Worm (Caenorhabditis elegans): ENCODE data around the gene K12D12.5.
A peak's percentile ranks its signal among the peaks of the same experiment; 100 is the strongest.

Gene K12D12.5

ce11 chrII:11888150-11888549 is 27.3 kb downstream of the K12D12.5 start:
- TF ChIP-seq ceh-16 (tag; optimal IDR thresholded peaks at IDR 0.05) (peak; percentile 35), elt-1 (tag; optimal IDR thresholded peaks at IDR 0.05) (peak; percentile 48), nhr-25 (tag; optimal IDR thresholded peaks at IDR 0.05) (no peak)

ce11 chrII:11889420-11890075 is 28.7 kb downstream of the K12D12.5 start:
- TF ChIP-seq ztf-1 (GFP tag; conservative IDR thresholded peaks at IDR 0.05) (no peak), mab-5 (tag; optimal IDR thresholded peaks at IDR 0.05) (no peak), nhr-25 (tag; optimal IDR thresholded peaks at IDR 0.05) (peak; percentile 42), nhr-77 (tag; optimal IDR thresholded peaks at IDR 0.05) (no peak), sma-3 (GFP tag; optimal IDR thresholded peaks at IDR 0.05) (peak; percentile 25), C34F6.9 (tag; optimal IDR thresholded peaks at IDR 0.05) (no peak), crh-2 (tag; optimal IDR thresholded peaks at IDR 0.05) (no peak)

DNA sequence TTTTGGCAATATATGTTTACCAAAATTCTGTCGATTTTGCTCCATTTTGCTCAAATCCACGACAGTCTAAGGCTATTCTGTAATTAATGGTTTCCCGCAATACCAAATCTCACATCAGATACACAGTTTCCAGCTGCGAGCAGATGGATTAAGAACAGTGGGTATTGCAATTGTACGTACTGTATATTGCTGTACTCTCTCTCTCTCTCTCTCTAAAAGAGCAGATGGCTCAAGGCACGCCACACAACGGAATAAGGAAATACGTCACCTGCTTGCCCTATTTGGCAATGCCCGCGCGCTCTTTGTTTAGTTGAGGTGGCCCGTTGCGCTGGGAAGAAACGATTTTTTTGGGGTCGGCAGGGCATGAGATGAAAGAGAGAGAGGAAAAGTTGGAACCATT is 29.8 kb downstream of the K12D12.5 start:
- TF ChIP-seq skn-1 (tag; optimal IDR thresholded peaks at IDR 0.05), result no peak
- no peak for TF ChIP-seq C34F6.9 (tag; optimal IDR thresholded peaks at IDR 0.05)
- no peak for TF ChIP-seq mdl-1 (tag; optimal IDR thresholded peaks at IDR 0.05)
- TF ChIP-seq Y55F3AM.14 (GFP tag; optimal IDR thresholded peaks at IDR 0.05), result no peak
- TF ChIP-seq ama-1 (optimal IDR thresholded peaks at IDR 0.05), result no peak
- TF ChIP-seq ztf-4 (tag; optimal IDR thresholded peaks at IDR 0.05), result no peak
- no peak for TF ChIP-seq crh-2 (tag; optimal IDR thresholded peaks at IDR 0.05)
- TF ChIP-seq peb-1 (tag; optimal IDR thresholded peaks at IDR 0.05), result no peak
- no peak for TF ChIP-seq ZK546.5 (tag; optimal IDR thresholded peaks at IDR 0.05)
- no peak for TF ChIP-seq nhr-25 (tag; optimal IDR thresholded peaks at IDR 0.05)
- no peak for TF ChIP-seq mab-5 (tag; optimal IDR thresholded peaks at IDR 0.05)
- TF ChIP-seq fos-1 (tag; optimal IDR thresholded peaks at IDR 0.05), result no peak
- TF ChIP-seq ztf-11 (tag; optimal IDR thresholded peaks at IDR 0.05), result no peak

DNA sequence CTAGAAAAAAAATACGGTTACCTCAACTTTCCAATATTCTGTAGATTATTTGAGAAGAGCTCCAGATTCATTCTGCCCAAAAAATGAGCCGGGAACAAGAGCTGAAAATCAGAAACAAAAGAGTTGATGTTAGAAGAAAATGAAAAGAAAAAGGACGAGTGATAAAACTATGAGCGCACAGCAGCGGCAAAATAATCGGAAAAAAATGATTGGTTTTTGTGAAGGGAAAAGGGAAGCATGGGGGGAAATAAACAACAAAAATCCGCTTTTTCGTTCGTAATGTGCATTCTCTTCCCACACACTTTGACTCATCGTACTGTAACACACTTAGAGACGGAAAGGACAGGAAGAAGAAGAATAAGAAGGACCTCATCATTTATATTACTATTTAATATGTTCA is 32.5 kb downstream of the K12D12.5 start, which contains the start of gene ZK930.2:
TSS of gene ZK930.2 (minus strand) at position 101 of the 400 bp plus-strand sequence.
- no peak for TF ChIP-seq mdl-1 (tag; optimal IDR thresholded peaks at IDR 0.05)

- TF ChIP-seq elt-3 (tag; optimal IDR thresholded peaks at IDR 0.05), result no peak
- TF ChIP-seq lin-13 (GFP tag; optimal IDR thresholded peaks at IDR 0.05), result no peak
- TF ChIP-seq lsy-2 (tag; optimal IDR thresholded peaks at IDR 0.05), result no peak
- TF ChIP-seq elt-1 (tag; optimal IDR thresholded peaks at IDR 0.05), result no peak
- no peak for TF ChIP-seq sma-9 (GFP tag; optimal IDR thresholded peaks at IDR 0.05)
- no peak for TF ChIP-seq sma-9 (tag; optimal IDR thresholded peaks at IDR 0.05)
- TF ChIP-seq ceh-16 (tag; optimal IDR thresholded peaks at IDR 0.05), result no peak
- no peak for TF ChIP-seq nhr-10 (tag; optimal IDR thresholded peaks at IDR 0.05)
- no peak for TF ChIP-seq crh-2 (tag; optimal IDR thresholded peaks at IDR 0.05)
Measured at ce11 chrII:11899761-11900160, 38.9 kb downstream of the K12D12.5 start.

DNA sequence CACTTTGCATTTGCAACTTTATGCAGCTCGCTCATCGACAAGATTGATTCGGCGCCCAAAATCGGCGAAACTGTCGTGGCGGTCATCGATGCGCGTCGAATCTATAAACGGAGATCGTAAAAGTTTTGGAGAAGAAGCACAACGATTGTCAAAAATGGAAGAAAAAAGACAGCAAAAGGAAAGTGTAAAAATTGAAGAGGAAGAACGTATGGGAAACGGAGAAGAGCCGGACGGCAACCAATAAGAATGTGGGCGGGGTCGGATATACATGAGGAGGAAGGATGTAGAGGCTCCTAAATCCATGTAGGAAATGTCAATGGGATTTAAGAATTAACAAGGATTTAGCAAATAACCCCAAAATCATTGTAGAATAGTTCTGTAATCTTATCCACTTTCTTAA is 40.3 kb downstream of the K12D12.5 start, which contains the start of gene vab-23:
TSS of gene vab-23 (minus strand) at position 101 of the 400 bp plus-strand sequence.
- TF ChIP-seq alr-1 (tag; optimal IDR thresholded peaks at IDR 0.05) (no peak), nhr-6 (tag; optimal IDR thresholded peaks at IDR 0.05) (no peak), mbf-1 (tag; optimal IDR thresholded peaks at IDR 0.05) (no peak), snpc-4 (tag; optimal IDR thresholded peaks at IDR 0.05) (no peak), dmd-4 (tag; optimal IDR thresholded peaks at IDR 0.05) (no peak), nhr-237 (tag; optimal IDR thresholded peaks at IDR 0.05) (no peak), F13H6.1 (tag; optimal IDR thresholded peaks at IDR 0.05) (no peak), nhr-23 (tag; optimal IDR thresholded peaks at IDR 0.05) (no peak), C34F6.9 (tag; optimal IDR thresholded peaks at IDR 0.05) (no peak), nhr-11 (tag; optimal IDR thresholded peaks at IDR 0.05) (no peak), sma-9 (GFP tag; optimal IDR thresholded peaks at IDR 0.05) (no peak), sma-9 (tag; optimal IDR thresholded peaks at IDR 0.05) (no peak), unc-62 (GFP tag; optimal IDR thresholded peaks at IDR 0.05) (no peak), R02D3.7 (tag; optimal IDR thresholded peaks at IDR 0.05) (no peak), nhr-77 (tag; optimal IDR thresholded peaks at IDR 0.05) (no peak), ceh-16 (tag; optimal IDR thresholded peaks at IDR 0.05) (no peak), elt-3 (tag; optimal IDR thresholded peaks at IDR 0.05) (no peak)
